Fruit fly (Drosophila melanogaster) Kc167 (cell line): Measurements from ENCODE around the gene Cp190.

Experiments used
- Myc ChIP-seq: fragments of >200 bp; optimal IDR thresholded peaks from 2 replicates; lab custom pipeline; 2017; ENCODE audit warnings: missing external identifiers
- Sin3A ChIP-seq: fragments of >200 bp; optimal IDR thresholded peaks from 2 replicates; lab custom pipeline; 2018; ENCODE audit warnings: missing external identifiers
- h ChIP-seq: fragments of >200 bp; optimal IDR thresholded peaks from 3 replicates; lab custom pipeline; 2018; ENCODE audit warnings: missing external identifiers
- insv ChIP-seq: fragments of >200 bp; optimal IDR thresholded peaks from 3 replicates; lab custom pipeline; 2018; ENCODE audit warnings: missing external identifiers
- psq ChIP-seq: fragments of >200 bp; optimal IDR thresholded peaks from 2 replicates; lab custom pipeline; 2017; ENCODE audit warnings: missing external identifiers
- ttk ChIP-seq: sonication (Bioruptor generic); optimal IDR thresholded peaks from 2 replicates; lab custom pipeline; 2017; ENCODE audit warnings: missing external identifiers

dm6 chr3R:15286693-15287041 is 11.6 kb upstream of the Cp190 start:
- TF ChIP-seq insv (lab: Kevin White, UChicago) (no peak), h (lab: Kevin White, UChicago) (no peak), psq (lab: Kevin White, UChicago) (no peak), Sin3A (lab: Kevin White, UChicago) (no peak), Myc (lab: Kevin White, UChicago) (no peak), ttk (lab: Kevin White, UChicago) (no peak)
